Fruit fly (Drosophila melanogaster): ENCODE data around the gene repo.
A peak's percentile ranks its signal among the peaks of the same experiment; 100 is the strongest.

The repo gene

DNA sequence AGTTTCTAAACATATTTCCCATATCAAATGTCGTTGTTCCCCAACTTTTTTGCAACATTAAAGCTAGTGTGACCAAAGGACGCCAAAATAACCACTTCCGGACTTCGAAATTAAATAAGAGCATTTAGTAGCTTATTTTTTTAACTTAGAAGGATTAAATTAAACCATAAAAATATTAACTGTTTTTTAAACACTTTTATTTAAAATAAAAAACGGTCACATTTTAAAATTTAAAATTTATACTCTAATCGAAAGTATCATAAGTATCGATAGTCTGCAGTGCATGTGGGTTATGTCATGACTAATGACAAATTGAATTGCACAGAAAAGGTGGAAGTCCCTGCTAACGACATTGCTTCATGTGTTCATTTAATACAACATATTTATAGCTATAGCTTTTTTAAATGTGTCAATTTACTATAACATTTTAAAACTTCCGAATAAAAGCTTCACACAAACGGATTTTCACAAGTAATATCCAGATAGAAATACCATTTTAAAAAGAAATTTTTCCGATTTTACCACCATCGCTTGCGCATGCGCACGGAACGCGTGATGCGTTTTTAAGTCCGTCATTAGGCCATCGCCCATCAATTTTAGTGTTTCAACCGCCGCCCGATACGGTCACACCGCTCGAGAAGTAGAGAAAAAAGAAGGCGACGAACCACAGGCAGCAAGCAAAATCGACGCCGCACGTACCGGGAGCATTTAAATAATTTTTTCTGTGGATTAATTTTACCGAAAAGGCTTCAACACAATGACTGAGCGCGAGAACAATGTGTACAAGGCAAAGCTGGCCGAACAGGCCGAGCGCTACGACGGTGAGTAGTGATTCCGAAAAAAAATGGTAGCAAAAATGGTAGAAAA lies 6.3 kb downstream of the repo start, which contains the start of the genes CG7156 and 14-3-3epsilon (continued):
- TF ChIP-seq CG13624 (GFP tag; optimal IDR thresholded peaks at IDR 0.05) (peak; percentile 9), CG8281 (tag; optimal IDR thresholded peaks at IDR 0.05) (no peak), Trl (optimal IDR thresholded peaks at IDR 0.05) (no peak), Trl (GFP tag; optimal IDR thresholded peaks at IDR 0.05) (peak; percentile 10), pfk (GFP tag; optimal IDR thresholded peaks at IDR 0.05) (peak; percentile 7), CG17912 (GFP tag; optimal IDR thresholded peaks at IDR 0.05) (no peak), repo (GFP tag; optimal IDR thresholded peaks at IDR 0.05) (no peak), Oaz (GFP tag; IDR thresholded peaks at IDR 0.05) (no peak), CG12071 (GFP tag; optimal IDR thresholded peaks at IDR 0.05) (peak; percentile 30), Meics (GFP tag; optimal IDR thresholded peaks at IDR 0.05) (no peak), ATbp (GFP tag; optimal IDR thresholded peaks at IDR 0.05) (peak; percentile 3), HmgZ (tag; optimal IDR thresholded peaks at IDR 0.05) (peak; percentile 18), CG15479 (GFP tag; optimal IDR thresholded peaks at IDR 0.05) (peak; percentile 60), CG1792 (GFP tag; optimal IDR thresholded peaks at IDR 0.05) (no peak), cwo (GFP tag; optimal IDR thresholded peaks at IDR 0.05) (no peak), CG7928 (GFP tag; optimal IDR thresholded peaks at IDR 0.05) (no peak), h (optimal IDR thresholded peaks at IDR 0.05) (no peak), p53 (GFP tag; optimal IDR thresholded peaks at IDR 0.05) (peak; percentile 57), Drgx (GFP tag; IDR thresholded peaks at IDR 0.05) (0 out of 2 replicates have a peak, but pooled peaks have one; percentile 21), CG33213 (GFP tag; optimal IDR thresholded peaks at IDR 0.05) (peak; percentile 49), Gsc (GFP tag; IDR thresholded peaks at IDR 0.05) (no peak), ftz-f1 (GFP tag; optimal IDR thresholded peaks at IDR 0.05) (no peak), az2 (GFP tag; optimal IDR thresholded peaks at IDR 0.05) (peak; percentile 66), CG17186 (GFP tag; optimal IDR thresholded peaks at IDR 0.05) (peak; percentile 94), pros (GFP tag; optimal IDR thresholded peaks at IDR 0.05) (no peak), ro (GFP tag; IDR thresholded peaks at IDR 0.05) (no peak), tx (GFP tag; optimal IDR thresholded peaks at IDR 0.05) (no peak), NK7.1 (GFP tag; optimal IDR thresholded peaks at IDR 0.05) (no peak), Sry-δ (GFP tag; optimal IDR thresholded peaks at IDR 0.05) (peak; percentile 72), dati (GFP tag; IDR thresholded peaks at IDR 0.05) (no peak), Dbx (GFP tag; IDR thresholded peaks at IDR 0.05) (no peak), gro (GFP tag; optimal IDR thresholded peaks at IDR 0.05) (no peak), btn (GFP tag; optimal IDR thresholded peaks at IDR 0.05) (no peak), Xbp1 (GFP tag; optimal IDR thresholded peaks at IDR 0.05) (peak; percentile 73), C15 (GFP tag; IDR thresholded peaks at IDR 0.05) (no peak), CG6689 (GFP tag; IDR thresholded peaks at IDR 0.05) (peak; percentile 33; the same call in 1 of the 2 replicates), maf-S (GFP tag; optimal IDR thresholded peaks at IDR 0.05) (no peak), vfl (GFP tag; optimal IDR thresholded peaks at IDR 0.05) (no peak), E2f2 (GFP tag; IDR thresholded peaks at IDR 0.05) (peak; percentile 48), sc (optimal IDR thresholded peaks at IDR 0.05) (no peak), sc (GFP tag; optimal IDR thresholded peaks at IDR 0.05) (no peak), Hmr (GFP tag; optimal IDR thresholded peaks at IDR 0.05) (peak; percentile 46), fru (optimal IDR thresholded peaks at IDR 0.05) (no peak), peb (GFP tag; IDR thresholded peaks at IDR 0.05) (no peak), hbn (GFP tag; IDR thresholded peaks at IDR 0.05; ENCODE audit: partially characterized antibody) (0 out of 2 replicates have a peak, but pooled peaks have one; percentile 32), sqz (GFP tag; optimal IDR thresholded peaks at IDR 0.05) (peak; percentile 77), Jarid2 (GFP tag; optimal IDR thresholded peaks at IDR 0.05) (peak; percentile 77), NC2α (GFP tag; optimal IDR thresholded peaks at IDR 0.05) (peak; percentile 3), Ssrp (tag; optimal IDR thresholded peaks at IDR 0.05) (no peak), slp2 (GFP tag; optimal IDR thresholded peaks at IDR 0.05) (no peak), ind (GFP tag; optimal IDR thresholded peaks at IDR 0.05) (peak; percentile 32)
